Worm (Caenorhabditis elegans) whole organism, young adult: Measurements from ENCODE around the gene shw-1.

Experiments used
- C06A6.2 ChIP-seq: fragments of 200-800 bp; sonication (Bioruptor generic); conservative IDR thresholded peaks from 2 replicates; pipeline ENCODE4 v1.3.6; 2022; ENCODE audit warnings: missing genetic modification characterization, missing compliant biosample characterization
- F57A8.1 ChIP-seq: fragments of 200-800 bp; sonication (Bioruptor generic); optimal IDR thresholded peaks from 2 replicates; lab custom pipeline; 2018; ENCODE audit warnings: mild to moderate bottlenecking, missing genetic modification characterization, moderate library complexity, missing compliant biosample characterization
- Y53F4B.3 ChIP-seq: fragments of 200-800 bp; sonication (Bioruptor generic); IDR thresholded peaks from 2 replicates; pipeline ENCODE4 v1.3.6; 2022; ENCODE audit warnings: missing genetic modification reagents, missing genetic modification characterization, missing compliant biosample characterization
- Y56A3A.18 ChIP-seq: fragments of 200-800 bp; sonication (Bioruptor generic); IDR thresholded peaks from 2 replicates; pipeline ENCODE4 v1.3.6; 2022; ENCODE audit warnings: missing genetic modification reagents, missing genetic modification characterization, missing compliant biosample characterization
- Y67H2A.10 ChIP-seq: fragments of 200-800 bp; sonication (Bioruptor generic); conservative IDR thresholded peaks from 2 replicates; pipeline ENCODE4 v1.3.6; 2022; ENCODE audit warnings: missing genetic modification reagents, missing genetic modification characterization, missing compliant biosample characterization
- akir-1 ChIP-seq: fragments of 200-800 bp; sonication (Bioruptor generic); optimal IDR thresholded peaks from 2 replicates; lab custom pipeline; 2018; ENCODE audit warnings: mild to moderate bottlenecking, missing genetic modification characterization, moderate library complexity, missing compliant biosample characterization
- atf-7 ChIP-seq: sonication (generic microtip); optimal IDR thresholded peaks from 2 replicates; lab custom pipeline; 2017; ENCODE audit warnings: mild to moderate bottlenecking, missing genetic modification characterization, missing compliant biosample characterization
- athp-1 ChIP-seq: sonication (generic microtip); optimal IDR thresholded peaks from 2 replicates; lab custom pipeline; 2017; ENCODE audit warnings: mild to moderate bottlenecking, missing genetic modification characterization, missing compliant biosample characterization
- attf-6 ChIP-seq: fragments of 200-800 bp; sonication (Bioruptor generic); IDR thresholded peaks from 2 replicates; pipeline ENCODE4 v1.3.6; 2022; ENCODE audit warnings: missing genetic modification reagents, missing genetic modification characterization, missing compliant biosample characterization
- bed-1 ChIP-seq: fragments of 200-800 bp; sonication (Bioruptor generic); IDR thresholded peaks from 2 replicates; pipeline ENCODE4 v1.3.6; 2022; ENCODE audit warnings: missing genetic modification reagents, missing genetic modification characterization, missing compliant biosample characterization
- cebp-1 ChIP-seq, 2 experiments: fragments of 200-800 bp in 1 of 2; sonication (Bioruptor generic) in 1 of 2; sonication (generic microtip) in 1 of 2; IDR thresholded peaks in 1 of 2; optimal IDR thresholded peaks in 1 of 2; 2 replicates each; pipeline versions ENCODE4 v1.3.6 to Lab custom; 2017 to 2022; ENCODE audit warnings: missing compliant biosample characterization in 2 of 2, missing genetic modification characterization in 2 of 2, mild to moderate bottlenecking in 1 of 2, missing genetic modification reagents in 1 of 2, moderate library complexity in 1 of 2
- cebp-2 ChIP-seq: fragments of 200-800 bp; sonication (Bioruptor generic); IDR thresholded peaks from 2 replicates; pipeline ENCODE4 v1.3.6; 2022; ENCODE audit warnings: missing genetic modification characterization, missing compliant biosample characterization
- ceh-58 ChIP-seq: fragments of 200-800 bp; sonication (Bioruptor generic); IDR thresholded peaks from 2 replicates; pipeline ENCODE4 v1.3.6; 2022; ENCODE audit warnings: missing genetic modification characterization, missing compliant biosample characterization
- chd-7 ChIP-seq: sonication (generic microtip); optimal IDR thresholded peaks from 2 replicates; lab custom pipeline; 2016; ENCODE audit warnings: mild to moderate bottlenecking, missing genetic modification characterization, moderate library complexity, missing compliant biosample characterization
- egl-44 ChIP-seq: fragments of 200-800 bp; sonication (Bioruptor generic); IDR thresholded peaks from 2 replicates; pipeline ENCODE4 v1.3.6; 2022; ENCODE audit warnings: missing genetic modification reagents, missing genetic modification characterization, missing compliant biosample characterization
- egrh-3 ChIP-seq: fragments of 200-800 bp; sonication (Bioruptor generic); IDR thresholded peaks from 2 replicates; pipeline ENCODE4 v1.3.6; 2022; ENCODE audit warnings: missing genetic modification reagents, missing genetic modification characterization, missing compliant biosample characterization
- hlh-26 ChIP-seq: fragments of 200-800 bp; sonication (Bioruptor generic); conservative IDR thresholded peaks from 2 replicates; pipeline ENCODE4 v1.3.6; 2022; ENCODE audit warnings: missing genetic modification reagents, missing genetic modification characterization, missing compliant biosample characterization
- lag-1 ChIP-seq: fragments of 200-800 bp; sonication (Bioruptor generic); IDR thresholded peaks from 2 replicates; pipeline ENCODE4 v1.3.6; 2022; ENCODE audit warnings: missing genetic modification reagents, missing genetic modification characterization, missing compliant biosample characterization
- lin-26 ChIP-seq: fragments of 200-800 bp; sonication (Bioruptor generic); IDR thresholded peaks from 2 replicates; pipeline ENCODE4 v1.3.6; 2022; ENCODE audit warnings: missing genetic modification reagents, missing genetic modification characterization, missing compliant biosample characterization
- lin-40 ChIP-seq: sonication (generic microtip); optimal IDR thresholded peaks from 2 replicates; lab custom pipeline; 2016; ENCODE audit warnings: missing genetic modification characterization, mild to moderate bottlenecking, missing compliant biosample characterization, missing genotype, missing genetic modification reagents
- lsy-27 ChIP-seq: sonication (generic microtip); optimal IDR thresholded peaks from 2 replicates; lab custom pipeline; 2017; ENCODE audit warnings: missing genetic modification characterization, mild to moderate bottlenecking, missing compliant biosample characterization, antibody characterized with exemption, missing genotype, borderline replicate concordance; ENCODE audit not compliant: insufficient read depth
- madf-8 ChIP-seq: fragments of 200-800 bp; sonication (Bioruptor generic); conservative IDR thresholded peaks from 2 replicates; pipeline ENCODE4 v1.3.6; 2022; ENCODE audit warnings: missing genetic modification reagents, missing genetic modification characterization, missing compliant biosample characterization
- mxl-1 ChIP-seq: sonication (generic microtip); optimal IDR thresholded peaks from 2 replicates; lab custom pipeline; 2016; ENCODE audit warnings: missing genetic modification characterization, missing compliant biosample characterization
- nfya-1 ChIP-seq: sonication (generic microtip); optimal IDR thresholded peaks from 2 replicates; lab custom pipeline; 2017; ENCODE audit warnings: antibody characterized with exemption, missing compliant biosample characterization, missing genetic modification characterization, borderline replicate concordance; ENCODE audit not compliant: insufficient read depth
- nhr-90 ChIP-seq: sonication (generic microtip); optimal IDR thresholded peaks from 2 replicates; lab custom pipeline; 2016; ENCODE audit warnings: missing genotype, mild to moderate bottlenecking, missing genetic modification characterization, missing compliant biosample characterization
- repo-1 ChIP-seq: sonication (generic microtip); optimal IDR thresholded peaks from 2 replicates; lab custom pipeline; 2017; ENCODE audit warnings: mild to moderate bottlenecking, missing genetic modification characterization, missing compliant biosample characterization
- sdz-38 ChIP-seq: sonication (generic microtip); optimal IDR thresholded peaks from 2 replicates; lab custom pipeline; 2016; ENCODE audit warnings: missing genotype, missing genetic modification characterization, missing compliant biosample characterization
- snpc-1.3 ChIP-seq: sonication (generic microtip); optimal IDR thresholded peaks from 2 replicates; lab custom pipeline; 2017; ENCODE audit warnings: missing genetic modification characterization, mild to moderate bottlenecking, missing compliant biosample characterization, antibody characterized with exemption, moderate library complexity, missing genotype, missing genetic modification reagents; ENCODE audit not compliant: insufficient read depth
- snpc-3.4 ChIP-seq: sonication (generic microtip); optimal IDR thresholded peaks from 2 replicates; lab custom pipeline; 2017; ENCODE audit warnings: missing genetic modification characterization, mild to moderate bottlenecking, missing compliant biosample characterization, antibody characterized with exemption, moderate library complexity, missing genotype, missing genetic modification reagents
- somi-1 ChIP-seq: fragments of 200-800 bp; sonication (Bioruptor generic); optimal IDR thresholded peaks from 2 replicates; lab custom pipeline; 2018; ENCODE audit warnings: mild to moderate bottlenecking, missing genetic modification characterization, missing compliant biosample characterization
- tbp1 ChIP-seq: fragments of 200-800 bp; sonication (Bioruptor generic); optimal IDR thresholded peaks from 2 replicates; lab custom pipeline; 2018; ENCODE audit warnings: mild to moderate bottlenecking, missing genetic modification characterization, missing compliant biosample characterization
- unc-130 ChIP-seq: sonication (generic microtip); optimal IDR thresholded peaks from 2 replicates; lab custom pipeline; 2016; ENCODE audit warnings: missing genetic modification reagents, missing genetic modification characterization, missing compliant biosample characterization

Gene shw-1

ce11 chrII:8312012-8312411 is 9.3 kb downstream of the shw-1 start:
- TF ChIP-seq lag-1 (GFP tag; lab: Robert Waterston, UW) (no peak), unc-130 (GFP tag; lab: Kevin White, UChicago) (no peak), madf-8 (GFP tag; lab: Robert Waterston, UW) (no peak), hlh-26 (no peak)
- TF ChIP-seq, all 124 proteins: peak for 0

DNA sequence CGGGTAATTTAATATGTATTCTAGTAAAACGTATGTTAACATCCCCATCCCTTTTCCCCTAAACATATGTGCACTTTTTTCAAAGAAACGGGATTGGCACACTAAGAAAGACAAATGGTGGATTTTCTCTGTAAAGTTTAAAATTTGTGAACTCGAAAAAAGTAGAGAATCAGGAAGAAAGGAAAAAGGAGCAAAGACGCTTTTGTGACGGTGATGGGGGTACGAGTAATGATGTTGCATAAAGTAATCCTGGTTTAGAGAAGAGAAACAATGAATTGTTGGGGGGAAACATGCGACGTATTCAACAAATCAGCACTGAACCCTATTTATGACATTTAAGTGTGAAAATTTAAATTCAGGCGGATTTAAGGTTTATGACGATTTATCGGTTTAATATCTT is 9.8 kb downstream of the shw-1 start:
- no peak for TF ChIP-seq bed-1 (GFP tag; lab: Robert Waterston, UW)
- no peak for TF ChIP-seq chd-7 (tag; lab: Kevin White, UChicago)
- no peak for TF ChIP-seq lsy-27 (tag; lab: Kevin White, UChicago)
- TF ChIP-seq nfya-1 (tag; lab: Kevin White, UChicago) = no peak
- TF ChIP-seq egrh-3 = no peak
- no peak for TF ChIP-seq mxl-1 (tag; lab: Kevin White, UChicago)
- TF ChIP-seq Y53F4B.3 (GFP tag; lab: Robert Waterston, UW) = no peak
- TF ChIP-seq egl-44 = no peak
- no peak for TF ChIP-seq repo-1 (tag; lab: Kevin White, UChicago)

ce11 chrII:8308314-8308713 is 13.0 kb downstream of the shw-1 start:
- TF ChIP-seq nhr-90 (tag; lab: Kevin White, UChicago) = no peak
- TF ChIP-seq akir-1 (GFP tag; lab: Kevin White, UChicago) = no peak
- TF ChIP-seq atf-7 (tag; lab: Kevin White, UChicago) = no peak
- no peak for TF ChIP-seq sdz-38 (tag; lab: Kevin White, UChicago)
- no peak for TF ChIP-seq F57A8.1 (GFP tag; lab: Kevin White, UChicago)

DNA sequence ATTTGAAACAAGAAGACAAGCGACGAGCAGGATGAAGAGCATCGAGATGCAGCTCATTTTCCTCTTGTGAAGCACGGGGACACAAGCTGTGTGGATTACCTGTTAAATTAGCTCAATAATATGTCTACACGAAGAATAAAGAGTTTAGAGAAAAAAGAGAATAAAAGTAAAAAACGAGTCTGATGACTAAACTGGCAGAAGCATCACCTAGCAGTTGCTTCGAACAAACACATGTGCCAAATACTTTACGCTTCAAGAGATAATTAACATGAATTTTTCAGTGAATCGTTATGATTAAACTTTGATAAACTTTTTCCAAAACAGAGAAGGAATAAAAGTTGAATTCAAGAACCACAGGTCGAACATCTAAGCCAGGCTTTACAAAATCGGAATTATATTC is 26.0 kb downstream of the shw-1 start, which contains the start of gene nlp-55:
TSS of gene nlp-55 (minus strand) at position 101 of the 400 bp plus-strand sequence.
- TF ChIP-seq cebp-2 (GFP tag; lab: Robert Waterston, UW) (no peak), ceh-58 (GFP tag; lab: Robert Waterston, UW) (no peak), lin-26 (GFP tag; lab: Robert Waterston, UW) (no peak), repo-1 (tag; lab: Kevin White, UChicago) (no peak), lin-40 (tag; lab: Kevin White, UChicago) (no peak), athp-1 (tag; lab: Kevin White, UChicago) (no peak), tbp1 (GFP tag; lab: Kevin White, UChicago) (no peak), somi-1 (GFP tag; lab: Kevin White, UChicago) (no peak), cebp-1 (GFP tag; IDR thresholded peaks at IDR 0.05; lab: Robert Waterston, UW) (no peak), cebp-1 (tag; optimal IDR thresholded peaks at IDR 0.05; lab: Kevin White, UChicago) (no peak), mxl-1 (tag; lab: Kevin White, UChicago) (no peak), snpc-1.3 (no peak), Y67H2A.10 (no peak), lag-1 (GFP tag; lab: Robert Waterston, UW) (no peak), snpc-3.4 (tag; lab: Kevin White, UChicago) (no peak), Y56A3A.18 (GFP tag; lab: Robert Waterston, UW) (no peak), attf-6 (GFP tag; lab: Robert Waterston, UW) (no peak), C06A6.2 (GFP tag; lab: Robert Waterston, UW) (no peak)
- TF ChIP-seq, all 124 proteins: peak for 0
